Worm (Caenorhabditis elegans) whole organism, L4 larva: ENCODE data around the gene srh-295.

Experiments used
- aly-2 ChIP-seq: sonication (generic microtip); optimal IDR thresholded peaks from 2 replicates; lab custom pipeline; 2018; ENCODE audit warnings: missing biosample characterization, missing genetic modification characterization
- nhr-10 ChIP-seq: fragments of 150-350 bp; optimal IDR thresholded peaks from 2 replicates; lab custom pipeline; 2014; ENCODE audit warnings: missing biosample characterization, missing genetic modification characterization
- nhr-237 ChIP-seq: sonication (generic microtip); optimal IDR thresholded peaks from 2 replicates; lab custom pipeline; 2017; ENCODE audit warnings: missing biosample characterization, missing genetic modification characterization
- nhr-25 ChIP-seq: sonication (generic microtip); optimal IDR thresholded peaks from 2 replicates; lab custom pipeline; 2017; ENCODE audit warnings: missing genetic modification characterization, mild to moderate bottlenecking, missing compliant biosample characterization, antibody characterized with exemption, moderate library complexity, borderline replicate concordance; ENCODE audit not compliant: insufficient read depth
- nhr-6 ChIP-seq: fragments of 150-350 bp; optimal IDR thresholded peaks from 2 replicates; lab custom pipeline; 2014; ENCODE audit warnings: missing biosample characterization, missing genetic modification characterization
- pha-4 ChIP-seq, 2 experiments: fragments of 150-350 bp in 1 of 2; fragments of 200-800 bp in 1 of 2; sonication (Bioruptor generic) in 1 of 2; IDR thresholded peaks in 1 of 2; optimal IDR thresholded peaks in 1 of 2; 2 replicates each; pipeline versions ENCODE4 v1.3.6 to Lab custom; 2014 to 2022; ENCODE audit warnings: missing genetic modification characterization in 2 of 2, missing genetic modification reagents in 2 of 2, missing biosample characterization in 1 of 2, missing compliant biosample characterization in 1 of 2

- no peak for TF ChIP-seq nhr-25 (tag; lab: Kevin White, UChicago)
- TF ChIP-seq nhr-10 (tag; lab: Kevin White, UChicago): no peak
- no peak for TF ChIP-seq aly-2 (tag; lab: Kevin White, UChicago)
- no peak for TF ChIP-seq pha-4 (GFP tag; IDR thresholded peaks at IDR 0.05; lab: Robert Waterston, UW)
- no peak for TF ChIP-seq pha-4 (tag; optimal IDR thresholded peaks at IDR 0.05; lab: Kevin White, UChicago)
- no peak for TF ChIP-seq nhr-237 (tag; lab: Kevin White, UChicago)
- no peak for TF ChIP-seq nhr-6 (tag; lab: Kevin White, UChicago)
Measured at ce11 chrV:15350615-15351014, 20.2 kb downstream of the srh-295 start, which contains the start of gene clec-231.
